Fruit fly (Drosophila melanogaster) whole organism, embryonic: Measurements from ENCODE around the gene CG31948.

Source experiments
- Ada2b ChIP-seq: fragments of 200-800 bp; sonication (Bioruptor generic); IDR thresholded peaks from 2 replicates; pipeline ENCODE4 v1.3.6; 2022; ENCODE audit warnings: missing biosample characterization, missing genetic modification characterization
- Atf-2 ChIP-seq: fragments of 200-800 bp; sonication (Bioruptor generic); optimal IDR thresholded peaks from 2 replicates; lab custom pipeline; 2016; ENCODE audit warnings: missing biosample characterization, missing genetic modification characterization
- Atf3 ChIP-seq: fragments of 200-800 bp; sonication (Bioruptor generic); optimal IDR thresholded peaks from 3 replicates; lab custom pipeline; 2016; ENCODE audit warnings: missing biosample characterization, missing genetic modification characterization
- Blimp-1 ChIP-seq: fragments of 200-800 bp; sonication (Bioruptor generic); optimal IDR thresholded peaks from 3 replicates; lab custom pipeline; 2018; ENCODE audit warnings: missing biosample characterization, missing genetic modification characterization, mild to moderate bottlenecking, moderate library complexity, missing genetic modification reagents
- CG10209 ChIP-seq: fragments of 200-800 bp; sonication (Bioruptor generic); optimal IDR thresholded peaks from 3 replicates; lab custom pipeline; 2017; ENCODE audit warnings: missing biosample characterization, mild to moderate bottlenecking, missing genetic modification characterization, missing genetic modification reagents
- CG11093 ChIP-seq: fragments of 200-800 bp; sonication (Bioruptor generic); IDR thresholded peaks from 3 replicates; pipeline ENCODE4 v1.3.6; 2022; ENCODE audit warnings: missing biosample characterization, missing genetic modification characterization
- CG11456 ChIP-seq: fragments of 200-800 bp; sonication (Bioruptor generic); IDR thresholded peaks from 3 replicates; pipeline ENCODE4 v1.3.6; 2022; ENCODE audit warnings: missing biosample characterization, missing genetic modification characterization
- CG13287 ChIP-seq: fragments of 200-800 bp; sonication (Bioruptor generic); IDR thresholded peaks from 2 replicates; pipeline ENCODE4 v1.3.6; 2022; ENCODE audit warnings: missing biosample characterization, missing genetic modification characterization; ENCODE audit not compliant: partially characterized antibody
- CG13775 ChIP-seq: fragments of 200-800 bp; sonication (Bioruptor generic); optimal IDR thresholded peaks from 3 replicates; lab custom pipeline; 2017; ENCODE audit warnings: missing biosample characterization, mild to moderate bottlenecking, missing genetic modification characterization
- CG18599 ChIP-seq: fragments of 200-800 bp; sonication (Bioruptor generic); optimal IDR thresholded peaks from 3 replicates; lab custom pipeline; 2017; ENCODE audit warnings: missing biosample characterization, missing genetic modification characterization, mild to moderate bottlenecking, moderate library complexity, missing genetic modification reagents
- CG34224 ChIP-seq: fragments of 200-800 bp; sonication (Bioruptor generic); IDR thresholded peaks from 3 replicates; pipeline ENCODE4 v1.3.6; 2022; ENCODE audit warnings: missing biosample characterization, missing genetic modification characterization; ENCODE audit not compliant: partially characterized antibody
- CG5245 ChIP-seq: fragments of 200-800 bp; sonication (Bioruptor generic); optimal IDR thresholded peaks from 3 replicates; lab custom pipeline; 2016; ENCODE audit warnings: missing biosample characterization, missing genetic modification characterization
- Camta ChIP-seq: fragments of 200-800 bp; sonication (Bioruptor generic); optimal IDR thresholded peaks from 2 replicates; lab custom pipeline; 2016; ENCODE audit warnings: missing biosample characterization, missing genetic modification characterization
- Dbx ChIP-seq: fragments of 200-800 bp; sonication (Bioruptor generic); IDR thresholded peaks from 3 replicates; pipeline ENCODE4 v1.3.6; 2022; ENCODE audit warnings: missing biosample characterization, missing genetic modification characterization
- Dip2 ChIP-seq: fragments of 200-800 bp; sonication (Bioruptor generic); IDR thresholded peaks from 2 replicates; pipeline ENCODE4 v1.3.6; 2022; ENCODE audit warnings: missing biosample characterization, missing genetic modification characterization
- Eip74EF ChIP-seq, 2 experiments: fragments of 200-800 bp in 1 of 2; fragments of >200 bp in 1 of 2; sonication (Bioruptor generic) in 1 of 2; optimal IDR thresholded peaks; 2 replicates each; lab custom pipeline; 2017 to 2019; ENCODE audit warnings: missing biosample characterization in 2 of 2, missing genetic modification characterization in 2 of 2, mild to moderate bottlenecking in 1 of 2, moderate library complexity in 1 of 2
- H15 ChIP-seq: fragments of 200-800 bp; sonication (Bioruptor generic); IDR thresholded peaks from 3 replicates; pipeline ENCODE4 v1.3.6; 2022; ENCODE audit warnings: missing biosample characterization, missing genetic modification characterization
- Hmx ChIP-seq: fragments of 200-800 bp; sonication (Bioruptor generic); optimal IDR thresholded peaks from 2 replicates; lab custom pipeline; 2016; ENCODE audit warnings: missing biosample characterization, missing genetic modification characterization
- Hr51 ChIP-seq, 2 experiments: fragments of 200-800 bp; sonication (Bioruptor generic); optimal IDR thresholded peaks; 2 replicates in 1 of 2; 3 replicates in 1 of 2; lab custom pipeline; 2016 to 2018; ENCODE audit warnings: missing biosample characterization in 2 of 2, missing genetic modification characterization in 2 of 2, mild to moderate bottlenecking in 1 of 2, moderate library complexity in 1 of 2
- Lpt ChIP-seq: fragments of >200 bp; optimal IDR thresholded peaks from 2 replicates; lab custom pipeline; 2018; ENCODE audit warnings: missing biosample characterization, missing genetic modification characterization
- Opbp ChIP-seq: fragments of 200-800 bp; sonication (Bioruptor generic); IDR thresholded peaks from 3 replicates; pipeline ENCODE4 v1.3.6; 2022; ENCODE audit warnings: missing biosample characterization, missing genetic modification characterization; ENCODE audit not compliant: partially characterized antibody
- Pdp1 ChIP-seq, 2 experiments: fragments of 200-800 bp; sonication (Bioruptor generic); optimal IDR thresholded peaks; 3 replicates each; lab custom pipeline; 2016; ENCODE audit warnings: missing biosample characterization in 2 of 2, missing genetic modification characterization in 2 of 2, mild to moderate bottlenecking in 1 of 2, moderate library complexity in 1 of 2
- Sox100B ChIP-seq: fragments of 200-800 bp; sonication (Bioruptor generic); optimal IDR thresholded peaks from 3 replicates; lab custom pipeline; 2018; ENCODE audit warnings: missing biosample characterization, mild to moderate bottlenecking, missing genetic modification characterization
- Sry-β ChIP-seq: fragments of 200-800 bp; sonication (Bioruptor generic); optimal IDR thresholded peaks from 2 replicates; lab custom pipeline; 2018; ENCODE audit warnings: missing biosample characterization, mild to moderate bottlenecking, missing genetic modification characterization, moderate library complexity
- Usf ChIP-seq: fragments of 200-800 bp; sonication (Bioruptor generic); optimal IDR thresholded peaks from 2 replicates; lab custom pipeline; 2017; ENCODE audit warnings: missing genotype, missing biosample characterization, missing genetic modification characterization
- Vsx1 ChIP-seq: fragments of 200-800 bp; sonication (Bioruptor generic); optimal IDR thresholded peaks from 2 replicates; lab custom pipeline; 2017; ENCODE audit warnings: missing biosample characterization, mild to moderate bottlenecking, missing genetic modification characterization, missing genetic modification reagents
- ase ChIP-seq: fragments of 200-800 bp; sonication (Bioruptor generic); IDR thresholded peaks from 3 replicates; pipeline ENCODE4 v1.3.6; 2022; ENCODE audit warnings: missing biosample characterization, missing genetic modification characterization
- bab2 ChIP-seq: fragments of 200-800 bp; sonication (Bioruptor generic); optimal IDR thresholded peaks from 2 replicates; lab custom pipeline; 2016; ENCODE audit warnings: missing biosample characterization, missing genetic modification characterization
- fd96Cb ChIP-seq: fragments of 200-800 bp; sonication (Bioruptor generic); optimal IDR thresholded peaks from 2 replicates; lab custom pipeline; 2018; ENCODE audit warnings: missing biosample characterization, mild to moderate bottlenecking, missing genetic modification characterization, moderate library complexity
- jigr1 ChIP-seq: fragments of 200-800 bp; sonication (Bioruptor generic); IDR thresholded peaks from 3 replicates; pipeline ENCODE4 v1.3.6; 2022; ENCODE audit warnings: missing biosample characterization, missing genetic modification characterization
- jing ChIP-seq: fragments of 200-800 bp; sonication (Bioruptor generic); optimal IDR thresholded peaks from 2 replicates; lab custom pipeline; 2018; ENCODE audit warnings: missing biosample characterization, mild to moderate bottlenecking, missing genetic modification characterization
- kah ChIP-seq: fragments of 200-800 bp; sonication (Bioruptor generic); optimal IDR thresholded peaks from 2 replicates; lab custom pipeline; 2018; ENCODE audit warnings: missing biosample characterization, mild to moderate bottlenecking, missing genetic modification characterization
- kni ChIP-seq: fragments of 200-800 bp; sonication (Bioruptor generic); optimal IDR thresholded peaks from 3 replicates; lab custom pipeline; 2017; ENCODE audit warnings: mild to moderate bottlenecking, missing biosample characterization, missing genetic modification reagents, missing genetic modification characterization
- lab ChIP-seq: fragments of 200-800 bp; sonication (Bioruptor generic); optimal IDR thresholded peaks from 3 replicates; lab custom pipeline; 2017; ENCODE audit warnings: missing biosample characterization, missing genetic modification characterization, mild to moderate bottlenecking, moderate library complexity, missing genetic modification reagents
- lbe ChIP-seq: fragments of 200-800 bp; sonication (Bioruptor generic); optimal IDR thresholded peaks from 2 replicates; lab custom pipeline; 2016; ENCODE audit warnings: missing biosample characterization, mild to moderate bottlenecking, missing genetic modification characterization
- lola ChIP-seq, 3 experiments: fragments of >200 bp in 2 of 3; fragments of 200-800 bp in 1 of 3; sonication (Bioruptor generic) in 1 of 3; optimal IDR thresholded peaks; 2 replicates each; lab custom pipeline; 2017 to 2019; ENCODE audit warnings: missing biosample characterization in 3 of 3, missing genetic modification characterization in 3 of 3, mild to moderate bottlenecking in 1 of 3, moderate library complexity in 1 of 3
- lov ChIP-seq, 2 experiments: fragments of 200-800 bp in 1 of 2; fragments of >200 bp in 1 of 2; sonication (Bioruptor generic) in 1 of 2; IDR thresholded peaks in 1 of 2; optimal IDR thresholded peaks in 1 of 2; 2 replicates in 1 of 2; 3 replicates in 1 of 2; pipeline versions ENCODE4 v1.3.6 to Lab custom; 2017 to 2022; ENCODE audit warnings: missing biosample characterization in 1 of 2, missing genetic modification characterization in 1 of 2
- mam ChIP-seq: fragments of 200-800 bp; sonication (Bioruptor generic); optimal IDR thresholded peaks from 3 replicates; lab custom pipeline; 2016; ENCODE audit warnings: missing biosample characterization, missing genetic modification characterization
- pzg ChIP-seq: fragments of 200-800 bp; sonication (Bioruptor generic); optimal IDR thresholded peaks from 3 replicates; lab custom pipeline; 2018; ENCODE audit warnings: missing biosample characterization, mild to moderate bottlenecking, missing genetic modification characterization, moderate library complexity
- ro ChIP-seq: fragments of 200-800 bp; sonication (Bioruptor generic); IDR thresholded peaks from 2 replicates; pipeline ENCODE4 v1.3.6; 2022; ENCODE audit warnings: missing biosample characterization, missing genetic modification characterization
- scrt ChIP-seq: fragments of 200-800 bp; sonication (Bioruptor generic); optimal IDR thresholded peaks from 2 replicates; lab custom pipeline; 2018; ENCODE audit warnings: missing biosample characterization, mild to moderate bottlenecking, missing genetic modification characterization, moderate library complexity
- sd ChIP-seq: fragments of 200-800 bp; sonication (Bioruptor generic); optimal IDR thresholded peaks from 3 replicates; lab custom pipeline; 2018; ENCODE audit warnings: missing biosample characterization, mild to moderate bottlenecking, missing genetic modification characterization, moderate library complexity
- sna ChIP-seq: fragments of 200-800 bp; sonication (Bioruptor generic); IDR thresholded peaks from 2 replicates; pipeline ENCODE4 v1.3.6; 2022; ENCODE audit warnings: missing biosample characterization, missing genetic modification characterization; ENCODE audit not compliant: partially characterized antibody
- sr ChIP-seq: fragments of 200-800 bp; sonication (Bioruptor generic); IDR thresholded peaks from 3 replicates; pipeline ENCODE4 v1.3.6; 2022; ENCODE audit warnings: missing biosample characterization, missing genetic modification characterization
- unpg ChIP-seq: fragments of 200-800 bp; sonication (Bioruptor generic); optimal IDR thresholded peaks from 3 replicates; lab custom pipeline; 2018; ENCODE audit warnings: missing biosample characterization, mild to moderate bottlenecking, missing genetic modification characterization, moderate library complexity

CG31948 gene

DNA sequence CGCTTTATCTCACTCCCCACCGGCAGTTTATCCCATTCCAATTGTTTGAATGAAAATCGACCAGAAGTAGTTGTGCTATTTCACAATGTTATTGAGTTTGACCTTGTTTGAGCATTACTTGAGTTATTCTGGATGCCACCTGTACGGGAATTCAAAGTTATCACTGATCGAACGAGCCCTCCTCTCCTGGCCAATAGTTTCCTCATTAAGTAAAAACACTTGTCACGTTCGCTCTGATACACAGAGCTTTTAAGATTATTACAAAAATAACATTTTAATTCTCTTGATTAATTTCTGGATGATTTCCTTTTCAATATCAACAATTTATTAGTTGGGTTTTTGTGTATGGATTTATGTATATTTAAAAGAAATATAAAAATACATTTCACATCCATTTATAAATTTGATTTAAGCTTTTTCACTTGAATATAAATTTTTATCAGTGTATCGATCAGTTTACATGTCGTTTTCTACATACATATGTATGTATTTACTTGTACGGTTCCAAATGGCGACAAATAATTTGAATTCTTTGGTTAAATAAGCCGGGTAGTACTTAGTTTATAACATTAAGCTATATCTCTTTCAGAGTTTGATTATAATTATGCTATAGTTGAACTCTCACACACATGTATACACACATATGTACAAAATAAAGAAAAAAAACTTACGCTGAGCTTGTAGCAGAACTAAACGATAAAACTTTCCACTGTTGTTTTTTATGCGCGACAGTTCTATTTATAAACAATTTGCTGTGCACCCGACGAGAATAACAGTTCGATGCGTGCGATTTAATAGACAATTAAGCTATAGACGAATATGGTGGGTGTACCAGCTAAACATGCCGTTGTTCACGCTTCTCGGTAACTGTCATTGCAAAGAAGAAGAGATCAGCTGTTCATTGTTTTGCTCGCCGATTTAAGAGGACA, 42.4 kb downstream of the CG31948 start, which contains the start of the genes CG3609 and CG15390 (continued):
- peak; percentile 15; the same call in 1 of the 3 replicates for TF ChIP-seq sr (GFP tag; lab: Robert Waterston, UW)
- TF ChIP-seq ro (GFP tag; lab: Robert Waterston, UW), result no peak
- peak; percentile 88 for TF ChIP-seq bab2 (GFP tag; lab: Kevin White, UChicago)
- peak; percentile 88 for TF ChIP-seq CG18599
- peak; percentile 41 for TF ChIP-seq CG13775
- no peak for TF ChIP-seq sna
- no peak for TF ChIP-seq lov (optimal IDR thresholded peaks at IDR 0.05; lab: Kevin White, UChicago)
- TF ChIP-seq lov (GFP tag; IDR thresholded peaks at IDR 0.05; lab: Robert Waterston, UW), result peak; percentile 30; the same call in 2 of the 3 replicates
- TF ChIP-seq CG11093, result peak; percentile 65; the same call in 1 of the 3 replicates
- TF ChIP-seq mam (GFP tag; lab: Kevin White, UChicago), result peak; percentile 89
- no peak for TF ChIP-seq jigr1
- TF ChIP-seq Dbx, result peak; percentile 87
- TF ChIP-seq H15 (GFP tag; lab: Robert Waterston, UW), result peak; percentile 74; the same call in 2 of the 3 replicates
- peak; percentile 41 for TF ChIP-seq kni (GFP tag; lab: Kevin White, UChicago)
- peak; percentile 60 for TF ChIP-seq Blimp-1 (GFP tag; lab: Kevin White, UChicago)
- TF ChIP-seq CG34224 (GFP tag; lab: Robert Waterston, UW), result peak; percentile 51; the same call in 1 of the 3 replicates
- TF ChIP-seq lbe (GFP tag; lab: Kevin White, UChicago), result peak; percentile 84
- peak; percentile 81 to 92 for TF ChIP-seq Hr51 (GFP tag; optimal IDR thresholded peaks at IDR 0.05; lab: Kevin White, UChicago)
- TF ChIP-seq CG5245 (GFP tag; lab: Kevin White, UChicago), result peak; percentile 88
- TF ChIP-seq CG10209, result peak; percentile 57
- TF ChIP-seq ase (GFP tag; lab: Robert Waterston, UW), result peak; percentile 45; the same call in 1 of the 3 replicates
- TF ChIP-seq Camta (GFP tag; lab: Kevin White, UChicago), result peak; percentile 67
- TF ChIP-seq Dip2 (GFP tag; lab: Robert Waterston, UW), result no peak
- TF ChIP-seq fd96Cb (tag; lab: Kevin White, UChicago), result peak; percentile 35
- peak in 1 of 2 experiments; percentile 75 for TF ChIP-seq Eip74EF (GFP tag; optimal IDR thresholded peaks at IDR 0.05; lab: Kevin White, UChicago)
- TF ChIP-seq Vsx1 (GFP tag; lab: Kevin White, UChicago), result no peak
- peak; percentile 80 for TF ChIP-seq pzg
- TF ChIP-seq Pdp1 (GFP tag; optimal IDR thresholded peaks at IDR 0.05; lab: Kevin White, UChicago), result peak; percentile 83 to 92
- peak; percentile 80 for TF ChIP-seq Atf-2 (GFP tag; lab: Kevin White, UChicago)
- peak in 1 of 3 experiments; percentile 46 for TF ChIP-seq lola (GFP tag; optimal IDR thresholded peaks at IDR 0.05; lab: Kevin White, UChicago)
- TF ChIP-seq jing (GFP tag; lab: Kevin White, UChicago), result no peak
- TF ChIP-seq Opbp (GFP tag; lab: Robert Waterston, UW), result peak; percentile 25; the same call in 1 of the 3 replicates
- TF ChIP-seq CG13287 (GFP tag; lab: Robert Waterston, UW), result peak; percentile 57
- TF ChIP-seq lab, result peak; percentile 80
- peak; percentile 58 for TF ChIP-seq Sox100B (GFP tag; lab: Kevin White, UChicago)
- TF ChIP-seq Usf, result peak; percentile 44
- TF ChIP-seq kah (GFP tag; lab: Kevin White, UChicago), result peak; percentile 6
- TF ChIP-seq Ada2b (GFP tag; lab: Robert Waterston, UW), result peak; percentile 74
- TF ChIP-seq Sry-β (GFP tag; lab: Kevin White, UChicago), result peak; percentile 33
- TF ChIP-seq Lpt (GFP tag; lab: Kevin White, UChicago), result no peak
- peak; percentile 89 for TF ChIP-seq sd
- TF ChIP-seq Hmx, result peak; percentile 50
- peak; percentile 81 for TF ChIP-seq Atf3 (GFP tag; lab: Kevin White, UChicago)
- peak; percentile 96 for TF ChIP-seq CG11456 (GFP tag; lab: Robert Waterston, UW)
- TF ChIP-seq unpg, result peak; percentile 81
- TF ChIP-seq scrt (GFP tag; lab: Kevin White, UChicago), result peak; percentile 58
